Worm (Caenorhabditis elegans): ENCODE data around the gene aat-7.

Gene aat-7

DNA sequence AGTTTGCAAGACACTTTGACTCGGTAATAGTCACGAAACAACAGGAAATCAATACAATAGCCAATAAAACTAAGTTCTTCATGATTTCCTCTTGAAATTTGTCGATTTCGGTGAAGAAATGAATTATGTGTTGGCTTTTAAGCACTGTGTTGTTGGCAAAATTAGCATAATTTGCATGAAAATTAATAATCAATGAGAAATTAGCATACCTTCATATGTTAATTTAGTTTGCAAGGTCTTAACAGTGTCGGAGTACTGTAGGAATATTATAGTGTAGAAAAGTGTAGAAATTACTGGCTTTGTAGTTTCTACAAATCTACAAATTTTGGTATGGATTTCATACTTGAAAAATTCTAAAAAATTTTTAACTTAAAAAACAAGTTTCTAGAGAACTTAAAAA, 5.1 kb upstream of the aat-7 start, which contains the start of gene F54D12.9:
Gene F54D12.9, minus strand, starts transcription at position 101 of the 400 bp plus-strand sequence.
- no peak for TF ChIP-seq unc-86 (tag; optimal IDR thresholded peaks at IDR 0.05)
- no peak for TF ChIP-seq ceh-14 (tag; optimal IDR thresholded peaks at IDR 0.05)
- TF ChIP-seq fkh-6 (tag; optimal IDR thresholded peaks at IDR 0.05): no peak
- no peak for TF ChIP-seq madf-2 (tag; optimal IDR thresholded peaks at IDR 0.05)
- no peak for TF ChIP-seq K09A11.1 (tag; optimal IDR thresholded peaks at IDR 0.05; ENCODE audit: insufficient read depth)
- no peak for TF ChIP-seq hlh-15 (tag; optimal IDR thresholded peaks at IDR 0.05)
- TF ChIP-seq pax-1 (tag; optimal IDR thresholded peaks at IDR 0.05): no peak
- no peak for TF ChIP-seq sdc-2 (tag; optimal IDR thresholded peaks at IDR 0.05)
- no peak for TF ChIP-seq ceh-34 (tag; optimal IDR thresholded peaks at IDR 0.05)
- TF ChIP-seq mec-3 (tag; optimal IDR thresholded peaks at IDR 0.05; ENCODE audit: borderline replicate concordance): no peak
- no peak for TF ChIP-seq ceh-18 (tag; optimal IDR thresholded peaks at IDR 0.05)
- no peak for TF ChIP-seq rnt-1 (tag; optimal IDR thresholded peaks at IDR 0.05)
- TF ChIP-seq lin-11 (tag; optimal IDR thresholded peaks at IDR 0.05): no peak

DNA sequence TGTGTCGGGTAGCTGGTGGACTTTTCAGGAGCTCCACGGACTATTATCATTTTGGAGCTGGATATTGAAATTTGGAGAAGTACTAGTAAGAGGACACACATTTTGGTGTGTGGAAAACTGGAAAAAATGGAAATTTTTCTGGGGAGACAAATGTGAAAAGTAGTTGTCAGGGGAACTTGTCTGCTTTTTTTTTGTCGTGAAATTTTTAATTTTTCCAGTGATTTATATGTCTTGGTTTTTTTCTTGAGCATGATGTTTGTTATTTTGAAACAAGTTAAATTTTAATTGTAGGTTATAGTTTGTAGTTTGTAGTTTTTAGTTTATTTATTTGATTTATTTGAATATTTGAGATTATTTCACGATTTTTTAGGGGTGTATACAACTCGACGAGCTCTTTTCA, 1.4 kb upstream of the aat-7 start, which contains the start of gene F54D12.7:
Gene F54D12.7, minus strand, starts transcription at position 101 of the 400 bp plus-strand sequence.
- no peak for TF ChIP-seq hlh-6 (tag; optimal IDR thresholded peaks at IDR 0.05)
- no peak for TF ChIP-seq rnt-1 (tag; optimal IDR thresholded peaks at IDR 0.05)
- TF ChIP-seq nhr-232 (tag; optimal IDR thresholded peaks at IDR 0.05): no peak
- TF ChIP-seq pax-1 (tag; optimal IDR thresholded peaks at IDR 0.05): no peak
- no peak for TF ChIP-seq pros-1 (tag; optimal IDR thresholded peaks at IDR 0.05)
- no peak for TF ChIP-seq ref-2 (tag; optimal IDR thresholded peaks at IDR 0.05)
- no peak for TF ChIP-seq hlh-13 (GFP tag; optimal IDR thresholded peaks at IDR 0.05)

DNA sequence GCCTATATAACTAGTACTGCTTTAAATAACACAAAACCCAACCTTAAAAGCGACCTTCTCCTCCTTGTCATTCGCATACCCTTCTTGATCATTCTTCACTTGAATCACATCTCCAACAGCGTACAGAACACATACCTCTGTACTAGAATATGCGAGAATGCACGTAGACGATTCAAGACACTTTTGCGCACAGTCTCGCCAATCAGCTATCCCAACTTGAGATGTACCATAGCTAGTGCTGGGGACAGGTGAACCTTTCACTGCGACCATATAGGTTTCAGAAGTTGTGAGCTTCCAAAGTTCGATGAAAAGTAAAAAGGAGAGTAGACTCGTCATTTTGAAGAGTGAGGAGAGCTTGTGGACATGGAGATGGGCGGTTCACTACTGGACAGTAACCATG, 11.0 kb downstream of the aat-7 start, which contains the start of gene F54D12.8:
Gene F54D12.8, minus strand, starts transcription at position 336 of the 400 bp plus-strand sequence.
- TF ChIP-seq rnt-1 (tag; optimal IDR thresholded peaks at IDR 0.05): no peak

DNA sequence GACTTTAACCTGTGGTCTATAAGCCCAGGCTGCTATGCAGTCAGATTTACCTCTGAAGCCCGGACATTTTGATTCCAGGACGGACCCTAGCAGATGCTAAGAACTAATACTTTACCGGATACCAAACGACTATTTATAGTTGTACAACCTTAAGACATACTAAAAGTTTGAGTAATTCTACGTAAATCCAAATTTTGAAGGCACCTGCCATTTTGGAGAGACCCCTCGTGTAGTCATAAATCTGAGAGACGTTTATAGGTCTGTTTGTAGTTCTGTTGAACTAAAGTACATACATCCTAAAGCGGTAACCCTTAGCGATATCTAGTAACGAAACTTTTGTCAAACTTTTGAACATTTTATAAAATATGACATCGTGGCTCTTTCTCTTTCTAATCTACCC, 11.7 kb downstream of the aat-7 start, which contains the start of gene F54D12.2:
Gene F54D12.2, plus strand, starts transcription at position 301 of the 400 bp plus-strand sequence.
- no peak for TF ChIP-seq gmeb-2 (tag; optimal IDR thresholded peaks at IDR 0.05)
- TF ChIP-seq ceh-48 (tag; optimal IDR thresholded peaks at IDR 0.05): no peak
- no peak for TF ChIP-seq ceh-30 (tag; optimal IDR thresholded peaks at IDR 0.05)
- TF ChIP-seq tbx-7 (tag; optimal IDR thresholded peaks at IDR 0.05): no peak
- no peak for TF ChIP-seq fkh-6 (tag; optimal IDR thresholded peaks at IDR 0.05)
- TF ChIP-seq hlh-13 (GFP tag; optimal IDR thresholded peaks at IDR 0.05): no peak
- no peak for TF ChIP-seq T23F11.4 (GFP tag; optimal IDR thresholded peaks at IDR 0.05)
- TF ChIP-seq ttx-3 (tag; optimal IDR thresholded peaks at IDR 0.05): no peak
- TF ChIP-seq pros-1 (tag; optimal IDR thresholded peaks at IDR 0.05): no peak

DNA sequence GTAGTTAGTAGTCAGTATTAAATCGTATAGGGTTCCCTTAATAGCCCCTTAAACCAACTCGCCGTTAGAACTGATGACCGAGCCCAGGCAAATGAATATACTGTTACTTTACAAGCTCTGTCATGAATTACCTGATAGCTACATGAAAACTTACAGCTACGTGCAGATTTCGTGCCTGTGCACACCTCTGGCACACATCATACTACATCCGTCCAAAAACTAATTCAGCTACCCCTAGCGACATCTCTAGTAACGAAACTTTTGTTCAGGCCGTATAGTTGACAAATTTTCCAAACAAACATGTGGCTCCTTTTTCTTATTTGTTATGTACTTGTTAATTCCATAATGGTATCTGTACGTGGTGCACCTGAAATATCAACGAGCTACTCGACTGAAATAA, 13.4 kb downstream of the aat-7 start, which contains the start of gene F54D12.1:
Gene F54D12.1, plus strand, starts transcription at position 301 of the 400 bp plus-strand sequence.
- TF ChIP-seq ceh-30 (tag; optimal IDR thresholded peaks at IDR 0.05) (no peak), hlh-13 (GFP tag; optimal IDR thresholded peaks at IDR 0.05) (no peak), dmd-4 (tag; optimal IDR thresholded peaks at IDR 0.05; ENCODE audit: borderline replicate concordance) (no peak), ceh-9 (tag; optimal IDR thresholded peaks at IDR 0.05) (no peak), ahr-1 (tag; optimal IDR thresholded peaks at IDR 0.05) (no peak), nhr-232 (tag; optimal IDR thresholded peaks at IDR 0.05) (no peak), F13H6.1 (tag; optimal IDR thresholded peaks at IDR 0.05) (no peak), hlh-30 (tag; optimal IDR thresholded peaks at IDR 0.05; ENCODE audit: insufficient read depth) (no peak), syd-9 (tag; optimal IDR thresholded peaks at IDR 0.05) (no peak), ttx-3 (tag; optimal IDR thresholded peaks at IDR 0.05) (no peak), pha-4 (tag; optimal IDR thresholded peaks at IDR 0.05) (no peak), unc-3 (GFP tag; conservative IDR thresholded peaks at IDR 0.05) (no peak), unc-3 (tag; optimal IDR thresholded peaks at IDR 0.05) (no peak), ref-2 (tag; optimal IDR thresholded peaks at IDR 0.05) (no peak), ceh-48 (tag; optimal IDR thresholded peaks at IDR 0.05) (no peak)
